Worm (Caenorhabditis elegans) whole organism, L4 larva: ENCODE results near the gene dpr-1.

ENCODE experiments used
- D1046.2 ChIP-seq: fragments of 200-800 bp; sonication (Bioruptor generic); IDR thresholded peaks from 2 replicates; pipeline ENCODE4 v1.3.6; 2022; ENCODE audit warnings: missing genetic modification characterization, missing compliant biosample characterization
- F26F4.8 ChIP-seq: fragments of 200-800 bp; sonication (Bioruptor generic); conservative IDR thresholded peaks from 2 replicates; pipeline ENCODE4 v1.3.6; 2022; ENCODE audit warnings: missing genetic modification characterization, missing compliant biosample characterization
- T20F7.1 ChIP-seq: fragments of 200-800 bp; sonication (Bioruptor generic); optimal IDR thresholded peaks from 2 replicates; lab custom pipeline; 2018; ENCODE audit warnings: mild to moderate bottlenecking, missing genetic modification characterization, missing compliant biosample characterization
- T26A8.4 ChIP-seq: fragments of 200-800 bp; sonication (Bioruptor generic); IDR thresholded peaks from 2 replicates; pipeline ENCODE4 v1.3.6; 2022; ENCODE audit warnings: missing genetic modification characterization, missing compliant biosample characterization
- aha-1 ChIP-seq: fragments of 150-350 bp; peaks from one replicate; lab custom pipeline; 2014; ENCODE audit warnings: missing biosample characterization, missing genetic modification characterization
- ceh-32 ChIP-seq: sonication (generic microtip); optimal IDR thresholded peaks from 2 replicates; lab custom pipeline; 2016; ENCODE audit warnings: mild to moderate bottlenecking, missing genetic modification characterization, missing compliant biosample characterization; ENCODE audit not compliant: poor library complexity
- daf-12 ChIP-seq: fragments of 150-350 bp; optimal IDR thresholded peaks from 2 replicates; lab custom pipeline; 2014; ENCODE audit warnings: missing biosample characterization, missing genetic modification reagents, missing genetic modification characterization
- dmd-9 ChIP-seq: fragments of 200-800 bp; sonication (Bioruptor generic); IDR thresholded peaks from 2 replicates; pipeline ENCODE4 v1.3.6; 2022; ENCODE audit warnings: missing genetic modification reagents, missing genetic modification characterization, missing compliant biosample characterization
- hlh-30 ChIP-seq: sonication (generic microtip); optimal IDR thresholded peaks from 2 replicates; lab custom pipeline; 2017; ENCODE audit warnings: antibody characterized with exemption, mild to moderate bottlenecking, missing genetic modification characterization, missing compliant biosample characterization; ENCODE audit not compliant: insufficient read depth
- hmg-1.1 ChIP-seq: fragments of 200-800 bp; sonication (Bioruptor generic); IDR thresholded peaks from 2 replicates; pipeline ENCODE4 v1.3.6; 2022; ENCODE audit warnings: missing genetic modification reagents, missing genetic modification characterization, missing compliant biosample characterization
- lsy-2 ChIP-seq, 2 experiments: fragments of 150-350 bp in 1 of 2; sonication (generic microtip) in 1 of 2; optimal IDR thresholded peaks; 2 replicates each; lab custom pipeline; 2014 to 2017; ENCODE audit warnings: missing biosample characterization in 2 of 2, missing genetic modification characterization in 2 of 2
- madf-9 ChIP-seq: fragments of 200-800 bp; sonication (Bioruptor generic); conservative IDR thresholded peaks from 2 replicates; pipeline ENCODE4 v1.3.6; 2022; ENCODE audit warnings: missing genetic modification reagents, missing genetic modification characterization, missing compliant biosample characterization
- mdt-29 ChIP-seq: fragments of 200-800 bp; sonication (Bioruptor generic); IDR thresholded peaks from 2 replicates; pipeline ENCODE4 v1.3.6; 2022; ENCODE audit warnings: missing genetic modification reagents, missing genetic modification characterization, missing compliant biosample characterization
- nhr-10 ChIP-seq: fragments of 150-350 bp; optimal IDR thresholded peaks from 2 replicates; lab custom pipeline; 2014; ENCODE audit warnings: missing biosample characterization, missing genetic modification characterization
- nhr-42 ChIP-seq: fragments of 200-800 bp; sonication (Bioruptor generic); IDR thresholded peaks from 2 replicates; pipeline ENCODE4 v1.3.6; 2022; ENCODE audit warnings: missing genetic modification characterization, missing compliant biosample characterization
- php-3 ChIP-seq: fragments of 200-800 bp; sonication (Bioruptor generic); IDR thresholded peaks from 2 replicates; pipeline ENCODE4 v1.3.6; 2022; ENCODE audit warnings: missing genetic modification reagents, missing genetic modification characterization, missing compliant biosample characterization
- unc-62 ChIP-seq, 3 experiments: fragments of 150-350 bp in 1 of 3; sonication (generic microtip); optimal IDR thresholded peaks in 2 of 3; peaks in 1 of 3; 1 replicate in 1 of 3; 2 replicates in 2 of 3; lab custom pipeline; 2014 to 2017; ENCODE audit warnings: missing biosample characterization in 3 of 3, missing genetic modification characterization in 3 of 3, missing genetic modification reagents in 3 of 3, missing genotype in 1 of 3
- zfp-3 ChIP-seq: fragments of 200-800 bp; sonication (Bioruptor generic); conservative IDR thresholded peaks from 2 replicates; pipeline ENCODE4 v1.3.6; 2022; ENCODE audit warnings: missing genetic modification reagents, missing genetic modification characterization, missing compliant biosample characterization

The dpr-1 gene

DNA sequence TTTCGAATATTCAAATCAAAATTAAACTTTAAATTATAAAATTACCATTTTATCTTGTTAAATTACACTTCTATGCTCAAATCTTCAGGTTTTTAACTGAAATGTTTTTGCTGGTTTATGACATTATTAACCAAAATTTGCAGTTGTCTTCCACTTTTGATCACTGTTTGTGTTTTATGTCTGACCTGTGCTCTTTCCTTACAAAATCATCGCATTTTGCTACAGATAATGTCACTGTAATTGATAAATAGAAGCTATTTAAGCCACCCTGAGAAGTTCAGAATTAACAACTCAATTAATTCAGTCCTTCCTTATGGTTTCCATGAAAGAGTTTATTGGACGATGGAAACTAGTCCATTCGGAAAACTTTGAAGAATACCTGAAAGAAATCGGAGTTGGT, 51.5 kb downstream of the dpr-1 start, which contains the start of gene lbp-8:
lbp-8 (plus strand) TSS at position 301 of the 400 bp plus-strand sequence.
- TF ChIP-seq hmg-1.1 (GFP tag; lab: Robert Waterston, UW) (no peak), lsy-2 (tag; optimal IDR thresholded peaks at IDR 0.05; lab: Kevin White, UChicago) (no peak), D1046.2 (no peak), zfp-3 (GFP tag; lab: Robert Waterston, UW) (no peak), ceh-32 (tag; lab: Kevin White, UChicago) (no peak), daf-12 (tag; lab: Kevin White, UChicago) (no peak), nhr-10 (tag; lab: Kevin White, UChicago) (no peak), php-3 (no peak), hlh-30 (tag; lab: Kevin White, UChicago) (no peak), aha-1 (tag; lab: Kevin White, UChicago) (no peak), unc-62 (GFP tag; optimal IDR thresholded peaks at IDR 0.05 in 1 of 2; lab: Kevin White, UChicago) (no peak), unc-62 (tag; optimal IDR thresholded peaks at IDR 0.05; lab: Kevin White, UChicago) (no peak), F26F4.8 (GFP tag; lab: Robert Waterston, UW) (no peak), madf-9 (GFP tag; lab: Robert Waterston, UW) (no peak), T26A8.4 (no peak), nhr-42 (GFP tag; lab: Robert Waterston, UW) (no peak), T20F7.1 (no peak), mdt-29 (GFP tag; lab: Robert Waterston, UW) (no peak), dmd-9 (no peak)
